Fruit fly (Drosophila melanogaster) whole organism, prepupa: Measurements from ENCODE around the gene Smyd5.

Experiments
- Blimp-1 ChIP-seq: fragments of 200-800 bp; sonication (Bioruptor generic); optimal IDR thresholded peaks from 3 replicates; lab custom pipeline; 2017; ENCODE audit warnings: missing biosample characterization, missing genetic modification characterization, mild to moderate bottlenecking, moderate library complexity, missing genetic modification reagents
- CG10669 ChIP-seq: fragments of 200-800 bp; sonication (Bioruptor generic); optimal IDR thresholded peaks from 3 replicates; lab custom pipeline; 2018; ENCODE audit warnings: missing biosample characterization, mild to moderate bottlenecking, missing genetic modification characterization, moderate library complexity
- CG11294 ChIP-seq: fragments of 200-800 bp; sonication (Bioruptor generic); IDR thresholded peaks from 2 replicates; pipeline ENCODE4 v1.3.6; 2022; ENCODE audit warnings: missing biosample characterization, missing genetic modification characterization
- CG11762 ChIP-seq: fragments of 200-800 bp; sonication (Bioruptor generic); optimal IDR thresholded peaks from 3 replicates; lab custom pipeline; 2016; ENCODE audit warnings: missing biosample characterization, missing genetic modification characterization; ENCODE audit not compliant: insufficient read depth
- CG11902 ChIP-seq: fragments of 200-800 bp; sonication (Bioruptor generic); optimal IDR thresholded peaks from 3 replicates; lab custom pipeline; 2016; ENCODE audit warnings: missing biosample characterization, missing genetic modification characterization
- CG15336 ChIP-seq: fragments of 200-800 bp; sonication (Bioruptor generic); IDR thresholded peaks from 2 replicates; pipeline ENCODE4 v1.3.6; 2022; ENCODE audit warnings: missing biosample characterization, missing genetic modification characterization
- CG1621 ChIP-seq: fragments of 200-800 bp; sonication (Bioruptor generic); optimal IDR thresholded peaks from 3 replicates; lab custom pipeline; 2018; ENCODE audit warnings: missing biosample characterization, mild to moderate bottlenecking, missing genetic modification characterization
- CG3032 ChIP-seq: fragments of 200-800 bp; optimal IDR thresholded peaks from 2 replicates; lab custom pipeline; 2019; ENCODE audit warnings: missing biosample characterization, mild to moderate bottlenecking, missing genetic modification characterization, moderate library complexity
- CG31627 ChIP-seq: fragments of 200-800 bp; sonication (Bioruptor generic); optimal IDR thresholded peaks from 3 replicates; lab custom pipeline; 2016; ENCODE audit warnings: missing biosample characterization, missing genetic modification characterization
- CG32006 ChIP-seq: fragments of 200-800 bp; sonication (Bioruptor generic); optimal IDR thresholded peaks from 3 replicates; lab custom pipeline; 2017; ENCODE audit warnings: missing biosample characterization, mild to moderate bottlenecking, missing genetic modification characterization
- CG34406 ChIP-seq: fragments of 200-800 bp; sonication (Bioruptor generic); optimal IDR thresholded peaks from 3 replicates; lab custom pipeline; 2016; ENCODE audit warnings: missing biosample characterization, missing genetic modification characterization
- CG3919 ChIP-seq: fragments of 200-800 bp; sonication (Bioruptor generic); optimal IDR thresholded peaks from 3 replicates; lab custom pipeline; 2016; ENCODE audit warnings: missing biosample characterization, missing genetic modification characterization
- CG6163 ChIP-seq: fragments of 200-800 bp; sonication (Bioruptor generic); IDR thresholded peaks from 3 replicates; pipeline ENCODE4 v1.3.6; 2022; ENCODE audit warnings: missing biosample characterization, missing genetic modification characterization
- CG6276 ChIP-seq: fragments of 200-800 bp; sonication (Bioruptor generic); optimal IDR thresholded peaks from 2 replicates; lab custom pipeline; 2017; ENCODE audit warnings: missing biosample characterization, mild to moderate bottlenecking, missing genetic modification characterization
- CG6792 ChIP-seq: fragments of 200-800 bp; sonication (Bioruptor generic); optimal IDR thresholded peaks from 3 replicates; lab custom pipeline; 2016; ENCODE audit warnings: missing biosample characterization, missing genetic modification characterization
- CG6808 ChIP-seq: fragments of 200-800 bp; sonication (Bioruptor generic); optimal IDR thresholded peaks from 3 replicates; lab custom pipeline; 2017; ENCODE audit warnings: missing biosample characterization, missing genetic modification characterization, mild to moderate bottlenecking, moderate library complexity, missing genetic modification reagents
- CG6854 ChIP-seq: fragments of 200-800 bp; sonication (Bioruptor generic); optimal IDR thresholded peaks from 2 replicates; lab custom pipeline; 2017; ENCODE audit warnings: missing biosample characterization, mild to moderate bottlenecking, missing genetic modification characterization
- CG8119 ChIP-seq: fragments of 200-800 bp; sonication (Bioruptor generic); IDR thresholded peaks from 3 replicates; pipeline ENCODE4 v1.3.6; 2022; ENCODE audit warnings: missing biosample characterization, missing genetic modification characterization
- CG8632 ChIP-seq: fragments of 200-800 bp; sonication (Bioruptor generic); optimal IDR thresholded peaks from 3 replicates; lab custom pipeline; 2016; ENCODE audit warnings: missing biosample characterization, missing genetic modification characterization
- CG9139 ChIP-seq: fragments of 200-800 bp; sonication (Bioruptor generic); optimal IDR thresholded peaks from 3 replicates; lab custom pipeline; 2017; ENCODE audit warnings: missing biosample characterization, mild to moderate bottlenecking, missing genetic modification characterization
- Eip78C ChIP-seq: fragments of 200-800 bp; sonication (Bioruptor generic); peaks from one replicate; lab custom pipeline; 2016; ENCODE audit warnings: missing biosample characterization, missing genetic modification characterization
- Ets21C ChIP-seq: fragments of 200-800 bp; sonication (Bioruptor generic); optimal IDR thresholded peaks from 3 replicates; lab custom pipeline; 2016; ENCODE audit warnings: missing biosample characterization, missing genetic modification characterization
- Ets96B ChIP-seq: fragments of 200-800 bp; optimal IDR thresholded peaks from 2 replicates; lab custom pipeline; 2019; ENCODE audit warnings: missing biosample characterization, mild to moderate bottlenecking, missing genetic modification characterization, moderate library complexity
- Gug ChIP-seq: fragments of 200-800 bp; sonication (Bioruptor generic); IDR thresholded peaks from 2 replicates; pipeline ENCODE4 v1.3.6; 2022; ENCODE audit warnings: missing biosample characterization, missing genetic modification characterization
- Hr39 ChIP-seq: fragments of 200-800 bp; sonication (Bioruptor generic); optimal IDR thresholded peaks from 2 replicates; lab custom pipeline; 2016; ENCODE audit warnings: missing biosample characterization, missing genetic modification characterization
- Lpt ChIP-seq: fragments of 200-800 bp; sonication (Bioruptor generic); optimal IDR thresholded peaks from 3 replicates; lab custom pipeline; 2016; ENCODE audit warnings: missing biosample characterization, missing genetic modification characterization
- Met ChIP-seq: fragments of 200-800 bp; sonication (Bioruptor generic); optimal IDR thresholded peaks from 3 replicates; lab custom pipeline; 2016; ENCODE audit warnings: missing biosample characterization, missing genetic modification characterization
- OdsH ChIP-seq: fragments of 200-800 bp; sonication (Bioruptor generic); optimal IDR thresholded peaks from 3 replicates; lab custom pipeline; 2016; ENCODE audit warnings: missing biosample characterization, missing genetic modification characterization
- Smox ChIP-seq: fragments of 200-800 bp; sonication (Bioruptor generic); optimal IDR thresholded peaks from 3 replicates; lab custom pipeline; 2016; ENCODE audit warnings: missing biosample characterization, missing genetic modification characterization
- Sox14 ChIP-seq: fragments of 200-800 bp; sonication (Bioruptor generic); optimal IDR thresholded peaks from 3 replicates; lab custom pipeline; 2016; ENCODE audit warnings: missing biosample characterization, missing genetic modification characterization
- acj6 ChIP-seq: fragments of 200-800 bp; sonication (Bioruptor generic); optimal IDR thresholded peaks from 3 replicates; lab custom pipeline; 2016; ENCODE audit warnings: missing biosample characterization, missing genetic modification characterization
- cyc ChIP-seq: fragments of 200-800 bp; sonication (Bioruptor generic); optimal IDR thresholded peaks from 3 replicates; lab custom pipeline; 2016; ENCODE audit warnings: missing biosample characterization, missing genetic modification characterization
- dac ChIP-seq: fragments of 200-800 bp; sonication (Bioruptor generic); optimal IDR thresholded peaks from 2 replicates; lab custom pipeline; 2017; ENCODE audit warnings: missing biosample characterization, mild to moderate bottlenecking, missing genetic modification characterization
- dsx ChIP-seq: fragments of 200-800 bp; optimal IDR thresholded peaks from 3 replicates; lab custom pipeline; 2019; ENCODE audit warnings: missing biosample characterization, mild to moderate bottlenecking, missing genetic modification characterization, moderate library complexity; ENCODE audit not compliant: poor library complexity, severe bottlenecking
- eg ChIP-seq: fragments of 200-800 bp; sonication (Bioruptor generic); IDR thresholded peaks from 3 replicates; pipeline ENCODE4 v1.3.6; 2022; ENCODE audit warnings: missing biosample characterization, missing genetic modification characterization
- esn ChIP-seq: fragments of 200-800 bp; sonication (Bioruptor generic); optimal IDR thresholded peaks from 2 replicates; lab custom pipeline; 2016; ENCODE audit warnings: missing biosample characterization, mild to moderate bottlenecking, missing genetic modification characterization, moderate library complexity
- fd59A ChIP-seq: fragments of 200-800 bp; sonication (Bioruptor generic); optimal IDR thresholded peaks from 2 replicates; lab custom pipeline; 2017; ENCODE audit warnings: missing biosample characterization, mild to moderate bottlenecking, missing genetic modification characterization, missing genetic modification reagents
- fkh ChIP-seq: fragments of 200-800 bp; sonication (Bioruptor generic); optimal IDR thresholded peaks from 3 replicates; lab custom pipeline; 2017; ENCODE audit warnings: missing biosample characterization, mild to moderate bottlenecking, missing genetic modification characterization, moderate library complexity
- lz ChIP-seq: fragments of 200-800 bp; sonication (Bioruptor generic); optimal IDR thresholded peaks from 3 replicates; lab custom pipeline; 2016; ENCODE audit warnings: missing biosample characterization, missing genetic modification characterization
- net ChIP-seq: fragments of 200-800 bp; sonication (Bioruptor generic); optimal IDR thresholded peaks from 3 replicates; lab custom pipeline; 2016; ENCODE audit warnings: missing biosample characterization, missing genetic modification characterization
- pdm3 ChIP-seq: fragments of 200-800 bp; sonication (Bioruptor generic); optimal IDR thresholded peaks from 3 replicates; lab custom pipeline; 2016; ENCODE audit warnings: missing biosample characterization, missing genetic modification characterization
- spab ChIP-seq: fragments of 200-800 bp; sonication (Bioruptor generic); optimal IDR thresholded peaks from 2 replicates; lab custom pipeline; 2017; ENCODE audit warnings: missing biosample characterization, mild to moderate bottlenecking, missing genetic modification characterization, missing genetic modification reagents
- ss ChIP-seq, 2 experiments: fragments of 200-800 bp; sonication (Bioruptor generic); optimal IDR thresholded peaks; 2 replicates in 1 of 2; 3 replicates in 1 of 2; lab custom pipeline; 2017 to 2018; ENCODE audit warnings: mild to moderate bottlenecking in 2 of 2, missing biosample characterization in 2 of 2, missing genetic modification characterization in 2 of 2, moderate library complexity in 1 of 2
- topi ChIP-seq: fragments of 200-800 bp; sonication (Bioruptor generic); optimal IDR thresholded peaks from 3 replicates; lab custom pipeline; 2016; ENCODE audit warnings: missing biosample characterization, missing genetic modification characterization

Smyd5 gene

dm6 chr3R:21224230-21224629 lies 5.6 kb upstream of the Smyd5 start:
- TF ChIP-seq CG1621 (tag; lab: Kevin White, UChicago) (no peak), CG6854 (GFP tag; lab: Kevin White, UChicago) (no peak), CG3919 (GFP tag; lab: Kevin White, UChicago) (peak; percentile 56), Ets96B (tag; lab: Kevin White, UChicago) (no peak), dac (GFP tag; lab: Kevin White, UChicago) (no peak), CG3032 (tag; lab: Kevin White, UChicago) (no peak), fkh (peak; percentile 89), fd59A (GFP tag; lab: Kevin White, UChicago) (no peak), ss (GFP tag; optimal IDR thresholded peaks at IDR 0.05; lab: Kevin White, UChicago) (no peak), CG6276 (GFP tag; lab: Kevin White, UChicago) (no peak), CG32006 (no peak), CG11294 (GFP tag; lab: Robert Waterston, UW) (no peak), OdsH (GFP tag; lab: Kevin White, UChicago) (no peak), CG6163 (GFP tag; lab: Robert Waterston, UW) (peak; percentile 59; the same call in 1 of the 3 replicates), Met (no peak), CG8632 (peak; percentile 44), Blimp-1 (GFP tag; lab: Kevin White, UChicago) (no peak), Sox14 (peak; percentile 69), eg (GFP tag; lab: Robert Waterston, UW) (peak; percentile 76), Hr39 (GFP tag; lab: Kevin White, UChicago) (peak; percentile 49), CG15336 (GFP tag; lab: Robert Waterston, UW) (peak; percentile 60), net (GFP tag; lab: Kevin White, UChicago) (peak; percentile 46), CG9139 (GFP tag; lab: Kevin White, UChicago) (peak; percentile 14), CG6792 (peak; percentile 47), acj6 (GFP tag; lab: Kevin White, UChicago) (peak; percentile 56), topi (GFP tag; lab: Kevin White, UChicago) (peak; percentile 62), Gug (no peak; the same call in 1 of the 2 replicates), lz (GFP tag; lab: Kevin White, UChicago) (peak; percentile 59), cyc (peak; percentile 10), Ets21C (GFP tag; lab: Kevin White, UChicago) (peak; percentile 15), CG6808 (GFP tag; lab: Kevin White, UChicago) (no peak), dsx (no peak), CG8119 (GFP tag; lab: Robert Waterston, UW) (peak; percentile 65; the same call in 1 of the 3 replicates), Eip78C (no peak), CG34406 (GFP tag; lab: Kevin White, UChicago) (peak; percentile 50), CG11902 (GFP tag; lab: Kevin White, UChicago) (peak; percentile 27), CG11762 (GFP tag; lab: Kevin White, UChicago) (no peak), CG31627 (GFP tag; lab: Kevin White, UChicago) (peak; percentile 36), Lpt (GFP tag; lab: Kevin White, UChicago) (peak; percentile 43), spab (GFP tag; lab: Kevin White, UChicago) (no peak), Smox (no peak), CG10669 (GFP tag; lab: Kevin White, UChicago) (no peak), pdm3 (GFP tag; lab: Kevin White, UChicago) (no peak), esn (peak; percentile 67)
